Worm (Caenorhabditis elegans): ENCODE measurements around the gene nspd-5.
"Not testable (repeated sequence)": the region's sequence is repeated elsewhere in the genome, so short reads cannot be mapped to it uniquely, and the experiment has no call there.

The nspd-5 gene

DNA sequence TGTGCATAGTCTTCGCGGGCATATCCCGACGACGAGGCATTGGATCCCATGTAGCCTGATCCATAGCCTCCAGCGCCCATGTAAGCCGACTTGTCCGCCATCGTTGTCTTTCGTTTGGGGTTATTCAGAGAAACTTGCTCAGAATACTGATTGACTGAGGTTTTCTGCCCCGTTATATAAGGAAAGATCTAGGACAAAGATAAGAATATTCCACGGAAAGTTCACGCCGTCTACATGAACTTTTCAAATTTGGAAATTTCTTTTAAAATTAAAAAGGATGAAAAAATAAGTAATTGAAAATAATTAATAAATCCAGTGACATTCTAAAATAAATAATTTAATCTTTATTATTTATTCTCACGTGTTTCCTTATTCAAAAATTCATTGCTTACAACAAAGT, at the start of gene nspd-5, which contains the start of gene F11G11.4:
TSS of gene nspd-5 (minus strand) at position 101 of the 400 bp plus-strand sequence.
TSS of gene F11G11.4 (plus strand) at position 335 of the 400 bp plus-strand sequence.
- not testable (repeated sequence) for TF ChIP-seq cog-1 (tag; optimal IDR thresholded peaks at IDR 0.05); med-1 (GFP tag; optimal IDR thresholded peaks at IDR 0.05; ENCODE audit: insufficient read depth); ztf-29 (GFP tag; IDR thresholded peaks at IDR 0.05)

DNA sequence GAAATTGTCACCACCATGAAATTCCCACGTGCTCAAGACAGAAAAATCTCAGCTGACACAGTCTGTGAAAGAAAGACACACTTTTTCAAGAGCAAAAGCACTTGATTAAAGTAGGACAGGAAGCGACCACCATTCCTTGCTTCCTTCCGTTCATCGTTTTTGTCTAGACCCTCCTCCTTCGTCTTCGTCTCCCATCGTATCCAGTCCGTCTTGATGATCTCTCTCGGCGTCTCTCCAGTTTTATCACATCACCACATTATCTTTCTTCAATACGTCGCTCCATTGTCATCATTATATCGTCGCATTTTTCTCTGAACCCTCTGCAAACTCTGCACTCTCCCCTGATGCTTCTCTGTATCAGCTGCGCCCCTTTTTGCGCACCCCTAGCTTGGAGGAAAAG, 48.0 kb upstream of the nspd-5 start:
- TF ChIP-seq flt-1 (GFP tag; IDR thresholded peaks at IDR 0.05) (no peak), tab-1 (GFP tag; IDR thresholded peaks at IDR 0.05) (no peak), ztf-23 (GFP tag; IDR thresholded peaks at IDR 0.05) (no peak), ref-1 (GFP tag; conservative IDR thresholded peaks at IDR 0.05) (no peak), T22C8.4 (GFP tag; IDR thresholded peaks at IDR 0.05) (no peak), klf-2 (GFP tag; conservative IDR thresholded peaks at IDR 0.05) (no peak), ztf-29 (GFP tag; IDR thresholded peaks at IDR 0.05) (no peak)

DNA sequence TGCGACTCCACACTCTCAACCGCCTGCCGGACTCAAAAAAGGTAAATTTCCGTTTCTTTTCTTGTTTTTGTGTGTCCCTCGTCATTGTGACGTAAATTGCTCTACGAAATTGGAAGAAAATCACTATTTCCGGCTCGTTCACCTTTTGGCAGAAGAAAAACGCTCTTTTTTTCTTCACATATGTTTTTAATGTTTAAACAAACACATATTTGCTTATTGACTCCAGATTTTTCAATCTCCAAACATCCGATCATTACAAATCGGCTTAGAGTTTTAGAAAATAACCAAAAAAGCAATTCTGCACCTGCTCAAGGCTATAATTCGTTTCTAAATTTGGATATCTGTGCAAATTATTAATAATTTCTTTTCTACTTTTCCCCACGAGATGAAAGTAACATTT, 45.7 kb upstream of the nspd-5 start:
- no peak for TF ChIP-seq ztf-29 (GFP tag; IDR thresholded peaks at IDR 0.05)
- no peak for TF ChIP-seq ref-1 (GFP tag; conservative IDR thresholded peaks at IDR 0.05)
- TF ChIP-seq med-1 (GFP tag; optimal IDR thresholded peaks at IDR 0.05; ENCODE audit: insufficient read depth) = no peak
- TF ChIP-seq tab-1 (GFP tag; IDR thresholded peaks at IDR 0.05) = no peak
- TF ChIP-seq T22C8.4 (GFP tag; IDR thresholded peaks at IDR 0.05) = no peak
- TF ChIP-seq cog-1 (tag; optimal IDR thresholded peaks at IDR 0.05) = no peak
- TF ChIP-seq klf-2 (GFP tag; conservative IDR thresholded peaks at IDR 0.05) = no peak

DNA sequence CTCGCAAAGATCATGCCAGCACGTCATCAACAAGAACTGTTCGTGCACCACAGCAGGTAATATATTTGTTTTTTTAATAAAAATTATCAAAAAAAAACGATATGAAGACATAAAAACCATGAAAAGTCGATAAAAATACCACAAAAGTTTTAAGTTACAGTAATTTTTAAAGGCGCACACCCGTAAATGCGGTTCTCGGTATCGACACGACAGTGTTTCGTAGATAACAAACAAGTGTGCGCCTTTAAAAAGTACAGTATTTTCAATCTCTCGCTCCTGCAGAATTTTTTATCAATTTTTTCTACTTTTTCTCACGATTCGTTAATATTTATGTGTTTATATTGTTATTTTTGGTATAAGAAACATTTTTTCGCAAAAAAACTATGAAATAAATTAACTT, 45.2 kb upstream of the nspd-5 start:
- TF ChIP-seq ztf-29 (GFP tag; IDR thresholded peaks at IDR 0.05) = no peak

DNA sequence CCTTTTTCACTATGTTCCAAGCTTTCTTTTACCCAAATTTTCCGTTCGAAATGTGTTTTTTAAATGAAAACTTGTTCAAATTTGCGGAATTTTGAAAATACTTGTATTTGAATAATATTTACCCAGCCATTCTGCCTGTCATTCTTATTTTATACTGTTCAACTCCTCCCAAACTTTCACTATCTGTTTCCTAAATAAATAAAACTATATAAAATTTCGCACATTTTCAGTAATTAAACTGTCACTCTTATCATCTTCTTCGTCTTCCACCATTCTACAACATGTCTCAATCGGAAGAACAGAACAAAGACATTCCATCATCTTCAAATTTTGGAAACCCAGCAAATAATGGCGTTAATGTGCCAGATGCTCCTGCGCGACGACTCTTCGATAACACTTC, 44.6 kb upstream of the nspd-5 start, which contains the start of gene btbd-10:
TSS of gene btbd-10 (plus strand) at position 231 of the 400 bp plus-strand sequence.
- no peak for TF ChIP-seq ztf-23 (GFP tag; IDR thresholded peaks at IDR 0.05)
- TF ChIP-seq ztf-29 (GFP tag; IDR thresholded peaks at IDR 0.05) = no peak
- TF ChIP-seq med-1 (GFP tag; optimal IDR thresholded peaks at IDR 0.05; ENCODE audit: insufficient read depth) = no peak
- TF ChIP-seq T22C8.4 (GFP tag; IDR thresholded peaks at IDR 0.05) = no peak
- no peak for TF ChIP-seq ref-1 (GFP tag; conservative IDR thresholded peaks at IDR 0.05)
- TF ChIP-seq klf-2 (GFP tag; conservative IDR thresholded peaks at IDR 0.05) = no peak
- no peak for TF ChIP-seq tab-1 (GFP tag; IDR thresholded peaks at IDR 0.05)
- no peak for TF ChIP-seq flt-1 (GFP tag; IDR thresholded peaks at IDR 0.05)
- no peak for TF ChIP-seq cog-1 (tag; optimal IDR thresholded peaks at IDR 0.05)

DNA sequence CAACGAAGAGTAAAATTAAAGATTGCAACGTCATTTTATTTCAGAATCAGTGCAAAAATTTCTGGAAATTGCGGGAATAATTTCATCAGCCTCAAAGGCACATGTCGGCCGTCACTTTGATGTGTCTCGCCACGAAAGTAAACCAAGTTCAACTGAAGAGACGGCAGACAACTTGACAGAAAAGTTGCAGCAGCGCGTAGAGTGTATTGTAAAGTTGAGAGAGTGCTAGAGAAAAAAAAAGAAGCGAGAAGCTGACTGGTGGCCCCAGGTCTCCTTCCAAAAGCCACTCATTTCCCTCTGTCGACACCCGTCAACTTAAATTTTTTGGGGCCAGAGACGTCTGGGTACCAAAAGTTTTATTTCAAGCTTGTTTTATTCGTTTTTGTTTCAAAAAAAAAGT, 44.1 kb upstream of the nspd-5 start:
- TF ChIP-seq flt-1 (GFP tag; IDR thresholded peaks at IDR 0.05) = 0 out of 2 replicates have a peak, but pooled peaks have one; percentile 7
- no peak for TF ChIP-seq med-1 (GFP tag; optimal IDR thresholded peaks at IDR 0.05; ENCODE audit: insufficient read depth)
- TF ChIP-seq tab-1 (GFP tag; IDR thresholded peaks at IDR 0.05) = no peak
- peak; percentile 57; the same call in 1 of the 2 replicates for TF ChIP-seq ztf-29 (GFP tag; IDR thresholded peaks at IDR 0.05)

DNA sequence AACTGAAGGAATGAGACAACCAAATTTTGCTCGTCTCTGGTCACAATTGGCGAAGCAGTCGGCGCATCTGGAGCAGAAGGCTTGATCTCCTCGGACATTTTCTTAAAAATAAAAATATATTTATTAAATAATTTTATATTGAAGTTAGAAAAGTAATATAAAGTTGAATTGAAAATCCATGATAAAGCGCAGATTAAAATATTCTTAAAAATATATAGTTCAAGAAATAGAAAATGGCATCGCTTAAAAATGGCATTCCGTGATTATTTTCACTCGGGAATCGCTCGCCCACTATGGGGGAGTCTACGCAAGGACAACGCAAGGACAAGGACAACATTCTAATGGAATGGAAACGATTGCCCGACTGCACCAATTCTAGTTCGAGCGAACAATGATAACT, 43.5 kb upstream of the nspd-5 start, which contains the start of gene sgt-1:
TSS of gene sgt-1 (minus strand) at position 101 of the 400 bp plus-strand sequence.
- TF ChIP-seq med-1 (GFP tag; optimal IDR thresholded peaks at IDR 0.05; ENCODE audit: insufficient read depth); klf-2 (GFP tag; conservative IDR thresholded peaks at IDR 0.05); ztf-29 (GFP tag; IDR thresholded peaks at IDR 0.05): not testable (repeated sequence)

DNA sequence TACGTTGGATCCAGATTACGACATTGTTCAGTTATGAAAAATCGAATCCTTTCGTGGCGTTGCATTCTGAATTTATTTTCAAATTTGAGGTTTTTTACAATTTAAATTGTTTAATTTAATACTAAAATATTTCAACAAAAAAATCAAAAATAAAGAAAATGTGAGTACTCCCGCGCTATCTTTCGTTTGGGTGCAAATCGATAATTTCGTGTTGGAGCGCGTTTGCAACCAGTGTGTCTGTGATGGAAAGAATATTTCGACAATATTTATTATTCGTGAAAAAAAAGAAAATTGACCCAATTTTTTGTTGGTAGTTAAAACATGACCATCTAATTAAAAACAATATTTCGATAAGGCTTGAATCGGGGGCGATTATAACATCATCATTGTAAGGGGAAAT, 41.9 kb upstream of the nspd-5 start, which contains the start of gene R05F9.9:
TSS of gene R05F9.9 (minus strand) at position 66 of the 400 bp plus-strand sequence.
- TF ChIP-seq T22C8.4 (GFP tag; IDR thresholded peaks at IDR 0.05) = peak; percentile 80
- TF ChIP-seq tab-1 (GFP tag; IDR thresholded peaks at IDR 0.05) = no peak

DNA sequence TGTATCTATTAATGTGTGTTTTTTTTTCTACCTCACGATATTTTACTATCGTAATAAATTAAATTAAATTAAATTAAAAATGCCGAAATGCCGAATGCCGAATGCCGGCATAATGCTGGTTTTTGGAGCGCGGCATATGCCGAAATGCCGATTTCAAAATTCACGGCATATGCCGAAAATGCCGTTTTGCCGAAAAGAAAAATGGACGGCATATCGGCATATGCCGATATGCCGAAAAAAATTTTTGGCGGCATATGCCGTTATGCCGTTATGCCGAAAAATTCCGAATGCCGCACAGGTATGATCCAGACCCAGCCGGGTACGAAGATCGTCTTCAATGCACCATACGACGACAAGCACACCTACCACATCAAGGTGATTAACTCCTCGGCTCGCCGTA, 38.4 kb upstream of the nspd-5 start, which contains the start of gene msp-32:
TSS of gene msp-32 (plus strand) at position 301 of the 400 bp plus-strand sequence.
- not testable (repeated sequence) for TF ChIP-seq T22C8.4 (GFP tag; IDR thresholded peaks at IDR 0.05); cog-1 (tag; optimal IDR thresholded peaks at IDR 0.05); flt-1 (GFP tag; IDR thresholded peaks at IDR 0.05)

DNA sequence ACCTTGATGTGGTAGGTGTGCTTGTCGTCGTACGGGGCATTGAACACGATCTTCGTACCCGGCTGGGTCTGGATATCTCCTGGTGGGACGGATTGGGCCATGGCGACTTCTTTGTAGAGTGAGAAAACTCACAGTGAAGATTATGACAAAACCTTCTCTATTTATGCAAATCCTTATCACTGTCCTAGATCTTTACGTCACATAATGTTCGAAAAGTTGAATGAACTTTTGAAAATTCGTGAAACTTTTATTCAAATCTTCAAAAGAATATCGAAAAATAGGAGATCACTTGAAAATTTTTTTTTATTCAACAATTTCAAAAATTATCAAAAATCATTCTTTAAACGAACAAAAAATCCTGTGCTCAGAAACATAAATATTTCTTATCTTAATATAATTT, 32.4 kb upstream of the nspd-5 start, which contains the start of gene msp-33:
TSS of gene msp-33 (minus strand) at position 101 of the 400 bp plus-strand sequence.
- no peak for TF ChIP-seq ref-1 (GFP tag; conservative IDR thresholded peaks at IDR 0.05)
- no peak for TF ChIP-seq ztf-23 (GFP tag; IDR thresholded peaks at IDR 0.05)
- TF ChIP-seq cog-1 (tag; optimal IDR thresholded peaks at IDR 0.05) = no peak
- TF ChIP-seq tab-1 (GFP tag; IDR thresholded peaks at IDR 0.05) = no peak
- no peak for TF ChIP-seq ztf-29 (GFP tag; IDR thresholded peaks at IDR 0.05)
- no peak for TF ChIP-seq flt-1 (GFP tag; IDR thresholded peaks at IDR 0.05)
- TF ChIP-seq klf-2 (GFP tag; conservative IDR thresholded peaks at IDR 0.05) = no peak
- no peak for TF ChIP-seq med-1 (GFP tag; optimal IDR thresholded peaks at IDR 0.05; ENCODE audit: insufficient read depth)
- no peak for TF ChIP-seq T22C8.4 (GFP tag; IDR thresholded peaks at IDR 0.05)

DNA sequence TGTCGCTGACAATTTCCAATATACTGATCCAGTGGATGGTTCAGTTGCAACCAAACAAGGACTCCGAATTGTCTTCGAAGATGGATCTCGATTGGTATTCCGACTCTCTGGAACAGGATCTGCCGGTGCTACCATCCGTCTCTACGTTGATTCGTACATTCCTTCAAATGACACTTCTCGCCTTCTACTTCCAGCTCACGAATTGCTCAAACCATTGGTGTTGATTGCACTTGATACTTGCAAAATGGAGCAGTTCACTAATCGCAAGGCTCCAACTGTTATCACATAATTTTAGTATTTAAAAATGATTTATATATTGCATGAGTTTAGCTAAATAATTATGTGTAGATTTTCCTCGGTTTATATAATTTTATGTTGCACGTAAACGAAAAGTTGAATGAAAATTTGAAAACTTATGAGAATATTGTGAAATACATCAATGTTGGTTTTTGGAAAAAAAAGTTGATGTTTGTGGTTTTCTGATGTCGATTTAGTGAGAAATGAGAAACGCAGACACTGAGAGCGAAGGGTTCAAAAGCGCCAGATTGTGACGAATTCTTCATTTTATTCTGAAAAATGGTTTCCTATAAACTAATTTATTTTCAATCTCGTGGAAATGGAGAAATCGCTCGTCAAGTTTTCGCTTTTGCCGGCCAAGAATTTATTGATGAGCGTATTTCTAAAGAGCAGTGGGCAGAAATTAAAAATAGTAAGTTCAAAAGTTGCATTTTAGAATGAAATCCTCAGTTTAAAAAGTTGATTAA, 31.0 kb upstream of the nspd-5 start, which contains the start of gene gst-9:
TSS of gene gst-9 (plus strand) at position 574 of the 764 bp plus-strand sequence.
- TF ChIP-seq ztf-23 (GFP tag; IDR thresholded peaks at IDR 0.05) (no peak), tab-1 (GFP tag; IDR thresholded peaks at IDR 0.05) (no peak), flt-1 (GFP tag; IDR thresholded peaks at IDR 0.05) (no peak), ztf-29 (GFP tag; IDR thresholded peaks at IDR 0.05) (no peak), cog-1 (tag; optimal IDR thresholded peaks at IDR 0.05) (no peak), T22C8.4 (GFP tag; IDR thresholded peaks at IDR 0.05) (no peak), med-1 (GFP tag; optimal IDR thresholded peaks at IDR 0.05; ENCODE audit: insufficient read depth) (no peak), ref-1 (GFP tag; conservative IDR thresholded peaks at IDR 0.05) (no peak), klf-2 (GFP tag; conservative IDR thresholded peaks at IDR 0.05) (no peak)

Data from whole organism, midembryonic.